Worm (Caenorhabditis elegans): ENCODE data around the gene gck-2.

- no peak for TF ChIP-seq sea-2 (GFP tag; optimal IDR thresholded peaks at IDR 0.05)
- TF ChIP-seq elt-3 (tag; optimal IDR thresholded peaks at IDR 0.05), result no peak
- no peak for TF ChIP-seq fos-1 (tag; optimal IDR thresholded peaks at IDR 0.05)
- TF ChIP-seq nfya-1 (tag; optimal IDR thresholded peaks at IDR 0.05; ENCODE audit: insufficient read depth), result peak; percentile 44
- TF ChIP-seq ama-1 (optimal IDR thresholded peaks at IDR 0.05), result no peak
- peak; percentile 43 for TF ChIP-seq nhr-23 (tag; optimal IDR thresholded peaks at IDR 0.05)
- TF ChIP-seq pqm-1 (tag; optimal IDR thresholded peaks at IDR 0.05), result no peak
- no peak for TF ChIP-seq nhr-25 (tag; optimal IDR thresholded peaks at IDR 0.05)
- no peak for TF ChIP-seq nhr-28 (tag; optimal IDR thresholded peaks at IDR 0.05)
- TF ChIP-seq zag-1 (tag; optimal IDR thresholded peaks at IDR 0.05), result no peak
- no peak for TF ChIP-seq ztf-11 (tag; optimal IDR thresholded peaks at IDR 0.05)
Observed at ce11 chrV:6838599-6838998, 46.1 kb upstream of the gck-2 start, which contains the start of gene T15B7.15.
